Fruit fly (Drosophila melanogaster) whole organism, embryonic: ENCODE results near the gene CG32170.

ENCODE experiments used
- Atf6 ChIP-seq: fragments of 200-800 bp; sonication (Bioruptor generic); IDR thresholded peaks from 2 replicates; pipeline ENCODE4 v1.3.6; 2022; ENCODE audit warnings: missing biosample characterization, missing genetic modification characterization
- CG10462 ChIP-seq: fragments of 200-800 bp; sonication (Bioruptor generic); optimal IDR thresholded peaks from 2 replicates; lab custom pipeline; 2016; ENCODE audit warnings: missing biosample characterization, missing genetic modification characterization
- CG11085 ChIP-seq: fragments of 200-800 bp; sonication (Bioruptor generic); IDR thresholded peaks from 2 replicates; pipeline ENCODE4 v1.3.6; 2022; ENCODE audit warnings: missing biosample characterization, missing genetic modification characterization
- CG11247 ChIP-seq: fragments of 200-800 bp; sonication (Bioruptor generic); IDR thresholded peaks from 2 replicates; pipeline ENCODE4 v1.3.6; 2022; ENCODE audit warnings: missing biosample characterization, missing genetic modification characterization
- CG11560 ChIP-seq: fragments of 200-800 bp; sonication (Bioruptor generic); IDR thresholded peaks from 3 replicates; pipeline ENCODE4 v1.3.6; 2022; ENCODE audit warnings: missing biosample characterization, missing genetic modification characterization
- CG12391 ChIP-seq: fragments of 200-800 bp; sonication (Bioruptor generic); optimal IDR thresholded peaks from 3 replicates; lab custom pipeline; 2018; ENCODE audit warnings: missing biosample characterization, mild to moderate bottlenecking, missing genetic modification characterization, moderate library complexity
- CG13287 ChIP-seq: fragments of 200-800 bp; sonication (Bioruptor generic); IDR thresholded peaks from 2 replicates; pipeline ENCODE4 v1.3.6; 2022; ENCODE audit warnings: missing biosample characterization, missing genetic modification characterization; ENCODE audit not compliant: partially characterized antibody
- CG15601 ChIP-seq: fragments of 200-800 bp; sonication (Bioruptor generic); optimal IDR thresholded peaks from 3 replicates; lab custom pipeline; 2019; ENCODE audit warnings: missing biosample characterization, mild to moderate bottlenecking, missing genetic modification characterization, moderate library complexity
- CG1792 ChIP-seq: fragments of 200-800 bp; sonication (Bioruptor generic); optimal IDR thresholded peaks from 2 replicates; lab custom pipeline; 2016; ENCODE audit warnings: missing biosample characterization, missing genetic modification characterization
- CG1832 ChIP-seq: fragments of 200-800 bp; sonication (Bioruptor generic); optimal IDR thresholded peaks from 2 replicates; lab custom pipeline; 2017; ENCODE audit warnings: missing biosample characterization, mild to moderate bottlenecking, missing genetic modification characterization, inconsistent platforms
- CG2116 ChIP-seq: fragments of 200-800 bp; sonication (Bioruptor generic); optimal IDR thresholded peaks from 3 replicates; lab custom pipeline; 2018; ENCODE audit warnings: missing biosample characterization, mild to moderate bottlenecking, missing genetic modification characterization
- CG3163 ChIP-seq: fragments of 200-800 bp; sonication (Bioruptor generic); optimal IDR thresholded peaks from 3 replicates; lab custom pipeline; 2016; ENCODE audit warnings: missing biosample characterization, missing genetic modification characterization
- CG32772 ChIP-seq: fragments of 200-800 bp; sonication (Bioruptor generic); IDR thresholded peaks from 2 replicates; pipeline ENCODE4 v1.3.6; 2022; ENCODE audit warnings: missing biosample characterization, missing genetic modification characterization
- CG3281 ChIP-seq: fragments of 200-800 bp; sonication (Bioruptor generic); optimal IDR thresholded peaks from 3 replicates; lab custom pipeline; 2017; ENCODE audit warnings: missing biosample characterization, mild to moderate bottlenecking, missing genetic modification characterization
- CG34376 ChIP-seq: fragments of 200-800 bp; sonication (Bioruptor generic); optimal IDR thresholded peaks from 2 replicates; lab custom pipeline; 2018; ENCODE audit warnings: missing biosample characterization, mild to moderate bottlenecking, missing genetic modification characterization
- CG43689 ChIP-seq: fragments of 200-800 bp; sonication (Bioruptor generic); IDR thresholded peaks from 2 replicates; pipeline ENCODE4 v1.3.6; 2022; ENCODE audit warnings: missing biosample characterization, missing genetic modification characterization
- CG5953 ChIP-seq: fragments of 200-800 bp; sonication (Bioruptor generic); IDR thresholded peaks from 2 replicates; pipeline ENCODE4 v1.3.6; 2022; ENCODE audit warnings: missing biosample characterization, missing genetic modification characterization
- CG6272 ChIP-seq: fragments of 200-800 bp; sonication (Bioruptor generic); IDR thresholded peaks from 2 replicates; pipeline ENCODE4 v1.3.6; 2022; ENCODE audit warnings: missing biosample characterization, missing genetic modification characterization
- CG8290 ChIP-seq, 3 experiments: fragments of 200-800 bp; sonication (Bioruptor generic); optimal IDR thresholded peaks; 2 replicates each; lab custom pipeline; 2016 to 2019; ENCODE audit warnings: missing biosample characterization in 3 of 3, missing genetic modification characterization in 3 of 3, mild to moderate bottlenecking in 2 of 3, moderate library complexity in 1 of 3
- CG8388 ChIP-seq: fragments of 200-800 bp; sonication (Bioruptor generic); optimal IDR thresholded peaks from 2 replicates; lab custom pipeline; 2019; ENCODE audit warnings: missing biosample characterization, mild to moderate bottlenecking, missing genetic modification characterization, moderate library complexity
- CG8944 ChIP-seq: fragments of 200-800 bp; sonication (Bioruptor generic); optimal IDR thresholded peaks from 3 replicates; lab custom pipeline; 2016; ENCODE audit warnings: missing biosample characterization, missing genetic modification characterization
- CG9215 ChIP-seq: fragments of 200-800 bp; sonication (Bioruptor generic); IDR thresholded peaks from 2 replicates; pipeline ENCODE4 v1.3.6; 2022; ENCODE audit warnings: missing biosample characterization, missing genetic modification characterization
- Dad ChIP-seq: fragments of 200-800 bp; sonication (Bioruptor generic); optimal IDR thresholded peaks from 3 replicates; lab custom pipeline; 2016; ENCODE audit warnings: missing biosample characterization, missing genetic modification characterization
- Fer3 ChIP-seq: fragments of 200-800 bp; sonication (Bioruptor generic); optimal IDR thresholded peaks from 2 replicates; lab custom pipeline; 2018; ENCODE audit warnings: missing biosample characterization, mild to moderate bottlenecking, missing genetic modification characterization, moderate library complexity
- HLH3B ChIP-seq: fragments of 200-800 bp; sonication (Bioruptor generic); IDR thresholded peaks from 2 replicates; pipeline ENCODE4 v1.3.6; 2022; ENCODE audit warnings: missing biosample characterization, missing genetic modification characterization
- Hr51 ChIP-seq, 2 experiments: fragments of 200-800 bp; sonication (Bioruptor generic); optimal IDR thresholded peaks; 2 replicates in 1 of 2; 3 replicates in 1 of 2; lab custom pipeline; 2016 to 2018; ENCODE audit warnings: missing biosample characterization in 2 of 2, missing genetic modification characterization in 2 of 2, mild to moderate bottlenecking in 1 of 2, moderate library complexity in 1 of 2
- NC2α ChIP-seq: fragments of 200-800 bp; sonication (Bioruptor generic); optimal IDR thresholded peaks from 2 replicates; lab custom pipeline; 2016; ENCODE audit warnings: missing biosample characterization, missing genetic modification characterization
- NFAT ChIP-seq: fragments of 200-800 bp; sonication (Bioruptor generic); IDR thresholded peaks from 2 replicates; pipeline ENCODE4 v1.3.6; 2022; ENCODE audit warnings: missing biosample characterization, missing genetic modification characterization
- Opbp ChIP-seq: fragments of 200-800 bp; sonication (Bioruptor generic); IDR thresholded peaks from 3 replicates; pipeline ENCODE4 v1.3.6; 2022; ENCODE audit warnings: missing biosample characterization, missing genetic modification characterization; ENCODE audit not compliant: partially characterized antibody
- Sin3A ChIP-seq: fragments of >200 bp; optimal IDR thresholded peaks from 2 replicates; lab custom pipeline; 2018
- Stat92E ChIP-seq, 3 experiments: fragments of >200 bp in 2 of 3; fragments of 200-800 bp in 1 of 3; sonication (Bioruptor generic) in 1 of 3; optimal IDR thresholded peaks; 2 replicates each; lab custom pipeline; 2017 to 2019; ENCODE audit warnings: missing biosample characterization in 3 of 3, missing genetic modification characterization in 3 of 3, mild to moderate bottlenecking in 1 of 3, moderate library complexity in 1 of 3
- Usf ChIP-seq: fragments of 200-800 bp; sonication (Bioruptor generic); optimal IDR thresholded peaks from 2 replicates; lab custom pipeline; 2017; ENCODE audit warnings: missing genotype, missing biosample characterization, missing genetic modification characterization
- Xbp1 ChIP-seq: fragments of 200-800 bp; sonication (Bioruptor generic); optimal IDR thresholded peaks from 3 replicates; lab custom pipeline; 2016; ENCODE audit warnings: missing biosample characterization, mild to moderate bottlenecking, missing genetic modification characterization
- YL-1 ChIP-seq: fragments of 200-800 bp; sonication (Bioruptor generic); optimal IDR thresholded peaks from 3 replicates; lab custom pipeline; 2017; ENCODE audit warnings: missing biosample characterization, mild to moderate bottlenecking, missing genetic modification characterization
- bcd ChIP-seq: fragments of 200-800 bp; sonication (Bioruptor generic); optimal IDR thresholded peaks from 2 replicates; lab custom pipeline; 2017; ENCODE audit warnings: missing biosample characterization, mild to moderate bottlenecking, missing genetic modification characterization
- ci ChIP-seq: fragments of 200-800 bp; sonication (Bioruptor generic); IDR thresholded peaks from 3 replicates; pipeline ENCODE4 v1.3.6; 2022; ENCODE audit warnings: missing biosample characterization, missing genetic modification characterization
- dpn ChIP-seq, 2 experiments: fragments of 200-800 bp; sonication (Bioruptor generic); optimal IDR thresholded peaks; 3 replicates each; lab custom pipeline; 2016; ENCODE audit warnings: missing biosample characterization in 2 of 2, missing genetic modification characterization in 2 of 2
- fru ChIP-seq: fragments of >200 bp; optimal IDR thresholded peaks from 2 replicates; lab custom pipeline; 2017
- grau ChIP-seq: fragments of 200-800 bp; optimal IDR thresholded peaks from 3 replicates; lab custom pipeline; 2019; ENCODE audit warnings: missing biosample characterization, mild to moderate bottlenecking, missing genetic modification characterization, moderate library complexity
- gro ChIP-seq: fragments of 200-800 bp; sonication (Bioruptor generic); optimal IDR thresholded peaks from 2 replicates; lab custom pipeline; 2016; ENCODE audit warnings: missing biosample characterization, missing genetic modification characterization
- her ChIP-seq: fragments of 200-800 bp; sonication (Bioruptor generic); optimal IDR thresholded peaks from 2 replicates; lab custom pipeline; 2016; ENCODE audit warnings: missing biosample characterization, missing genetic modification characterization
- ind ChIP-seq: fragments of 200-800 bp; sonication (Bioruptor generic); optimal IDR thresholded peaks from 3 replicates; lab custom pipeline; 2016; ENCODE audit warnings: missing biosample characterization, missing genetic modification characterization
- insv ChIP-seq, 2 experiments: fragments of 200-800 bp; sonication (Bioruptor generic); optimal IDR thresholded peaks; 3 replicates each; lab custom pipeline; 2016 to 2018; ENCODE audit warnings: missing biosample characterization in 2 of 2, missing genetic modification characterization in 2 of 2
- kay ChIP-seq: fragments of 200-800 bp; sonication (Bioruptor generic); optimal IDR thresholded peaks from 2 replicates; lab custom pipeline; 2016; ENCODE audit warnings: missing biosample characterization, missing genetic modification characterization
- nau ChIP-seq: fragments of 200-800 bp; sonication (Bioruptor generic); optimal IDR thresholded peaks from 3 replicates; lab custom pipeline; 2017; ENCODE audit warnings: missing biosample characterization, mild to moderate bottlenecking, missing genetic modification characterization, missing genetic modification reagents
- nmo ChIP-seq: fragments of 200-800 bp; sonication (Bioruptor generic); optimal IDR thresholded peaks from 2 replicates; lab custom pipeline; 2018; ENCODE audit warnings: missing biosample characterization, mild to moderate bottlenecking, missing genetic modification characterization, moderate library complexity
- shn ChIP-seq: fragments of 200-800 bp; sonication (Bioruptor generic); optimal IDR thresholded peaks from 3 replicates; lab custom pipeline; 2016; ENCODE audit warnings: missing biosample characterization, missing genetic modification characterization
- tup ChIP-seq: fragments of 200-800 bp; sonication (Bioruptor generic); optimal IDR thresholded peaks from 2 replicates; lab custom pipeline; 2016; ENCODE audit warnings: missing biosample characterization, mild to moderate bottlenecking, missing genetic modification characterization, moderate library complexity
- zen2 ChIP-seq: fragments of 200-800 bp; sonication (Bioruptor generic); IDR thresholded peaks from 3 replicates; pipeline ENCODE4 v1.3.6; 2022; ENCODE audit warnings: missing biosample characterization, missing genetic modification characterization; ENCODE audit not compliant: partially characterized antibody

The CG32170 gene

dm6 chr3L:16844920-16845573, 32.1 kb upstream of the CG32170 start, which contains the start of the genes kud and Zcchc7 (continued):
- TF ChIP-seq kay (GFP tag; lab: Kevin White, UChicago): peak; percentile 38
- TF ChIP-seq Usf: peak; percentile 26
- TF ChIP-seq insv (GFP tag; optimal IDR thresholded peaks at IDR 0.05; lab: Kevin White, UChicago): peak in 1 of 2 experiments; percentile 50
- peak; percentile 58 for TF ChIP-seq Dad (GFP tag; lab: Kevin White, UChicago)
- no peak for TF ChIP-seq fru (lab: Kevin White, UChicago)
- TF ChIP-seq YL-1: peak; percentile 41
- TF ChIP-seq CG5953 (GFP tag; lab: Robert Waterston, UW): no peak
- peak; percentile 99 for TF ChIP-seq CG2116
- TF ChIP-seq CG11247 (GFP tag; lab: Robert Waterston, UW): no peak
- no peak for TF ChIP-seq CG15601 (tag; lab: Kevin White, UChicago)
- peak; percentile 79 for TF ChIP-seq grau (tag; lab: Kevin White, UChicago)
- peak; percentile 77 for TF ChIP-seq CG34376 (GFP tag; lab: Kevin White, UChicago)
- TF ChIP-seq nau: no peak
- TF ChIP-seq Opbp (GFP tag; lab: Robert Waterston, UW): no peak
- peak; percentile 0 for TF ChIP-seq CG1792
- TF ChIP-seq CG43689 (GFP tag; lab: Robert Waterston, UW): no peak
- no peak for TF ChIP-seq CG32772
- TF ChIP-seq NFAT (GFP tag; lab: Robert Waterston, UW): peak; percentile 75
- TF ChIP-seq CG8290 (GFP tag; optimal IDR thresholded peaks at IDR 0.05; lab: Kevin White, UChicago): peak; percentile 90
- peak in 1 of 2 experiments; percentile 55 for TF ChIP-seq CG8290 (tag; optimal IDR thresholded peaks at IDR 0.05; lab: Kevin White, UChicago)
- TF ChIP-seq shn (GFP tag; lab: Kevin White, UChicago): peak; percentile 19
- TF ChIP-seq dpn (GFP tag; optimal IDR thresholded peaks at IDR 0.05; lab: Kevin White, UChicago): peak; percentile 44 to 56
- TF ChIP-seq Atf6: 0 out of 2 replicates have a peak, but pooled peaks have one; percentile 58
- peak; percentile 47 for TF ChIP-seq CG3163 (GFP tag; lab: Kevin White, UChicago)
- no peak for TF ChIP-seq CG1832 (GFP tag; lab: Kevin White, UChicago)
- TF ChIP-seq CG8388 (GFP tag; lab: Kevin White, UChicago): peak; percentile 21
- TF ChIP-seq Stat92E (GFP tag; optimal IDR thresholded peaks at IDR 0.05; lab: Kevin White, UChicago): no peak
- TF ChIP-seq HLH3B (GFP tag; lab: Robert Waterston, UW): no peak
- TF ChIP-seq tup: no peak
- peak; percentile 83 for TF ChIP-seq CG12391 (tag; lab: Kevin White, UChicago)
- peak; percentile 33 for TF ChIP-seq gro (GFP tag; lab: Kevin White, UChicago)
- peak; percentile 32; the same call in 1 of the 2 replicates for TF ChIP-seq CG9215 (GFP tag; lab: Robert Waterston, UW)
- TF ChIP-seq Fer3 (tag; lab: Kevin White, UChicago): peak; percentile 62
- TF ChIP-seq her (GFP tag; lab: Kevin White, UChicago): no peak
- TF ChIP-seq NC2α: no peak
- TF ChIP-seq CG11560 (tag; lab: Robert Waterston, UW): peak; percentile 96
- no peak for TF ChIP-seq ci (GFP tag; lab: Robert Waterston, UW)
- 0 out of 2 replicates have a peak, but pooled peaks have one; percentile 8 for TF ChIP-seq CG11085 (GFP tag; lab: Robert Waterston, UW)
- peak; percentile 20; the same call in 1 of the 2 replicates for TF ChIP-seq CG6272 (GFP tag; lab: Robert Waterston, UW)
- no peak for TF ChIP-seq zen2 (GFP tag; lab: Robert Waterston, UW)
- peak; percentile 30 for TF ChIP-seq Sin3A
- TF ChIP-seq CG13287: peak; percentile 39; the same call in 1 of the 2 replicates
- peak; percentile 48 for TF ChIP-seq ind (GFP tag; lab: Kevin White, UChicago)
- no peak for TF ChIP-seq CG8944
- TF ChIP-seq bcd (GFP tag; lab: Kevin White, UChicago): no peak
- peak; percentile 84 for TF ChIP-seq Xbp1
- peak; percentile 79 for TF ChIP-seq nmo (GFP tag; lab: Kevin White, UChicago)
- peak in 1 of 2 experiments; percentile 59 for TF ChIP-seq Hr51 (GFP tag; optimal IDR thresholded peaks at IDR 0.05; lab: Kevin White, UChicago)
- peak; percentile 48 for TF ChIP-seq CG10462 (GFP tag; lab: Kevin White, UChicago)
- TF ChIP-seq CG3281 (GFP tag; lab: Kevin White, UChicago): peak; percentile 64
